Worm (Caenorhabditis elegans): ENCODE data around the gene ptr-19.
A peak's percentile ranks its signal among the peaks of the same experiment; 100 is the strongest.

- TF ChIP-seq nhr-237 (tag; optimal IDR thresholded peaks at IDR 0.05) (no peak), elt-3 (tag; optimal IDR thresholded peaks at IDR 0.05) (peak in 1 of 6 experiments; percentile 35)
These were observed 41.0 kb downstream of the ptr-19 start for ce11 chrIII:10822494-10823113.
